Worm (Caenorhabditis elegans): ENCODE measurements around the gene npr-41.

DNA sequence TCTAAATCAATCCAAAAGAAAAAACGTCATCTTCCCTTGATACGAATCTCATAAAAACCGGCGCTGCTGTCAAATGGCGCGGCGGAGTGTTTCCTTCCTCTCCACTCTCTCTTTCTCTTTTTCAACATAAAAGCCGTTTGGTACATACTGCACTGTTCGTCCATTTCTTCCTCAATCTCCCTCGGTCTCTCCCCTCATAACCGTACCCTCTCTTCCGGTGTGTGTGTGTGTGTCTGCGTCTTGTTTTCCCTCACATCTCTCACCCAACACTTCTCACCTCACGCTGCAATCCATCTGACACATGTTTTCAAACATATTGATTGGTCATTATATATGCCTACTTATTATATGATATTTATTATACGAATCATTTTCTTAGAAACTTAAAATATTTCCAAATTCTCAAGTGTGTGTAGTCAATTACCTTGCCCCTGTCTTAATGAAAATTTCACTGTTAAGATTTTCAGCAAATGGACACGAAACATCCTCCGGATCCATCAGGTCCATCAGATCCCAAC, 46.0 kb upstream of the npr-41 start, which contains the start of the genes aars-1 and rga-1:
- TF ChIP-seq ama-1 (optimal IDR thresholded peaks at IDR 0.05) (no peak), fkh-10 (GFP tag; optimal IDR thresholded peaks at IDR 0.05) (no peak), ref-2 (tag; optimal IDR thresholded peaks at IDR 0.05) (peak; percentile 43), elt-2 (tag; optimal IDR thresholded peaks at IDR 0.05) (no peak), tbx-2 (tag; optimal IDR thresholded peaks at IDR 0.05) (peak; percentile 61), ceh-48 (tag; optimal IDR thresholded peaks at IDR 0.05) (no peak), ztf-16 (tag; optimal IDR thresholded peaks at IDR 0.05) (no peak), nhr-11 (tag; optimal IDR thresholded peaks at IDR 0.05) (no peak), ets-4 (tag; optimal IDR thresholded peaks at IDR 0.05) (no peak), F13H6.1 (tag; optimal IDR thresholded peaks at IDR 0.05) (no peak), syd-9 (tag; optimal IDR thresholded peaks at IDR 0.05) (no peak), hlh-30 (tag; optimal IDR thresholded peaks at IDR 0.05; ENCODE audit: insufficient read depth) (peak; percentile 51)
